Worm (Caenorhabditis elegans): ENCODE data around the gene T27E4.1.

- TF ChIP-seq T07F8.4 (tag; optimal IDR thresholded peaks at IDR 0.05) (no peak), B0336.3 (GFP tag; IDR thresholded peaks at IDR 0.05) (no peak), ama-1 (optimal IDR thresholded peaks at IDR 0.05) (no peak), ama-1 (GFP tag; optimal IDR thresholded peaks at IDR 0.05) (no peak), lsy-27 (tag; optimal IDR thresholded peaks at IDR 0.05; ENCODE audit: borderline replicate concordance, insufficient read depth) (no peak), lir-1 (GFP tag; conservative IDR thresholded peaks at IDR 0.05) (no peak)
These were observed 33.2 kb downstream of the T27E4.1 start, which contains the start of gene F21C10.5 for ce11 chrV:9125345-9125744.

All from whole organism, young adult.